Fruit fly (Drosophila melanogaster) whole organism, pupa: ENCODE measurements around the gene CG12517.

ENCODE experiments used
- CG10348 ChIP-seq: fragments of 200-800 bp; sonication (Bioruptor generic); IDR thresholded peaks from 2 replicates; pipeline ENCODE4 v1.3.6; 2022; ENCODE audit warnings: missing biosample characterization, missing genetic modification characterization
- CG12605 ChIP-seq: fragments of 200-800 bp; sonication (Bioruptor generic); IDR thresholded peaks from 2 replicates; pipeline ENCODE4 v1.3.6; 2022; ENCODE audit warnings: missing biosample characterization, missing genetic modification characterization
- CG13204 ChIP-seq: fragments of 200-800 bp; sonication (Bioruptor generic); optimal IDR thresholded peaks from 2 replicates; lab custom pipeline; 2018; ENCODE audit warnings: missing biosample characterization, mild to moderate bottlenecking, missing genetic modification characterization, moderate library complexity
- CG14655 ChIP-seq: fragments of 200-800 bp; sonication (Bioruptor generic); optimal IDR thresholded peaks from 3 replicates; lab custom pipeline; 2017; ENCODE audit warnings: mild to moderate bottlenecking, missing biosample characterization, missing genetic modification reagents, missing genetic modification characterization
- CG15710 ChIP-seq: fragments of 200-800 bp; sonication (Bioruptor generic); optimal IDR thresholded peaks from 2 replicates; lab custom pipeline; 2018; ENCODE audit warnings: missing biosample characterization, mild to moderate bottlenecking, missing genetic modification characterization, moderate library complexity
- CG17806 ChIP-seq: fragments of 200-800 bp; sonication (Bioruptor generic); optimal IDR thresholded peaks from 2 replicates; lab custom pipeline; 2018; ENCODE audit warnings: missing biosample characterization, mild to moderate bottlenecking, missing genetic modification characterization, moderate library complexity
- CG32121 ChIP-seq: fragments of 200-800 bp; sonication (Bioruptor generic); IDR thresholded peaks from 2 replicates; pipeline ENCODE4 v1.3.6; 2022; ENCODE audit warnings: missing biosample characterization, missing genetic modification characterization
- CG34367 ChIP-seq: fragments of 200-800 bp; sonication (Bioruptor generic); optimal IDR thresholded peaks from 2 replicates; lab custom pipeline; 2018; ENCODE audit warnings: missing biosample characterization, mild to moderate bottlenecking, missing genetic modification characterization
- CG4496 ChIP-seq: fragments of 200-800 bp; sonication (Bioruptor generic); IDR thresholded peaks from 3 replicates; pipeline ENCODE4 v1.3.6; 2022; ENCODE audit warnings: missing biosample characterization, missing genetic modification characterization
- CG8159 ChIP-seq: fragments of 200-800 bp; sonication (Bioruptor generic); optimal IDR thresholded peaks from 3 replicates; lab custom pipeline; 2018; ENCODE audit warnings: missing biosample characterization, mild to moderate bottlenecking, missing genetic modification characterization, moderate library complexity
- CG8301 ChIP-seq: fragments of 200-800 bp; sonication (Bioruptor generic); optimal IDR thresholded peaks from 2 replicates; lab custom pipeline; 2018; ENCODE audit warnings: missing biosample characterization, mild to moderate bottlenecking, missing genetic modification characterization
- CG9948 ChIP-seq: fragments of 200-800 bp; sonication (Bioruptor generic); optimal IDR thresholded peaks from 2 replicates; lab custom pipeline; 2018; ENCODE audit warnings: missing biosample characterization, mild to moderate bottlenecking, missing genetic modification characterization, moderate library complexity
- D1 ChIP-seq: fragments of 200-800 bp; sonication (Bioruptor generic); optimal IDR thresholded peaks from 2 replicates; lab custom pipeline; 2018; ENCODE audit warnings: missing biosample characterization, mild to moderate bottlenecking, missing genetic modification characterization, moderate library complexity
- EcR ChIP-seq: fragments of 200-800 bp; sonication (Bioruptor generic); optimal IDR thresholded peaks from 3 replicates; lab custom pipeline; 2019; ENCODE audit warnings: missing biosample characterization, missing genetic modification characterization, mild to moderate bottlenecking, moderate library complexity, missing genetic modification reagents
- Ets98B ChIP-seq: fragments of 200-800 bp; sonication (Bioruptor generic); IDR thresholded peaks from 2 replicates; pipeline ENCODE4 v1.3.6; 2022; ENCODE audit warnings: missing biosample characterization, missing genetic modification characterization
- Pif1A ChIP-seq: fragments of 200-800 bp; sonication (Bioruptor generic); optimal IDR thresholded peaks from 3 replicates; lab custom pipeline; 2016; ENCODE audit warnings: missing biosample characterization, missing genetic modification characterization
- Pif1B ChIP-seq: fragments of 200-800 bp; sonication (Bioruptor generic); optimal IDR thresholded peaks from 3 replicates; lab custom pipeline; 2016; ENCODE audit warnings: missing biosample characterization, missing genetic modification characterization
- Snoo ChIP-seq: fragments of 200-800 bp; sonication (Bioruptor generic); optimal IDR thresholded peaks from 3 replicates; lab custom pipeline; 2017; ENCODE audit warnings: missing biosample characterization, mild to moderate bottlenecking, missing genetic modification characterization, inconsistent platforms
- fd96Ca ChIP-seq: fragments of 200-800 bp; sonication (Bioruptor generic); IDR thresholded peaks from 3 replicates; pipeline ENCODE4 v1.3.6; 2022; ENCODE audit warnings: missing biosample characterization, missing genetic modification characterization
- gl ChIP-seq: fragments of 200-800 bp; sonication (Bioruptor generic); optimal IDR thresholded peaks from 2 replicates; lab custom pipeline; 2018; ENCODE audit warnings: missing biosample characterization, mild to moderate bottlenecking, missing genetic modification characterization
- rn ChIP-seq: fragments of 200-800 bp; sonication (Bioruptor generic); IDR thresholded peaks from 2 replicates; pipeline ENCODE4 v1.3.6; 2022; ENCODE audit warnings: missing biosample characterization, missing genetic modification characterization

Gene CG12517

DNA sequence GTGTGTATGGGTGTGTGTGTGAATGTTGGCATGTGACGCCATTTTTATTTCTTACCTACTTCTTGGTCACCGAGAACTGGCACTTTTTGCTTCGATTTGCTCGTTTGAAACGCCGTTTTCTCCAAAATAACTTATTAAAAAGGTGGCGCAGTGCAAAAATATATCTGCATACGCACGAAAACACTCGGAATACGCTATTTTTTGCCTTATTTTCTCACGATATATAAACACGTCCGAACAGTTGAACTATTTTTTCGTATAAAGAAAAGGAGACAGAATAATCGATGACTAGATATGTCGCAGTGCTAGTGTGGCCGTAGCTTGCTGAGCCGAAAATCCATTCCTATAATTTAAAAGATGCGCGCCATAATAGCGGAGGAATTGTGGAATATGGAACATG lies 27.6 kb upstream of the CG12517 start, which contains the start of gene CG6700:
CG6700 (minus strand) TSS at position 272 of the 400 bp plus-strand sequence.
- TF ChIP-seq Pif1B (GFP tag; lab: Kevin White, UChicago), result no peak
- TF ChIP-seq CG32121 (GFP tag; lab: Robert Waterston, UW), result no peak
- TF ChIP-seq fd96Ca (GFP tag; lab: Robert Waterston, UW), result no peak
- TF ChIP-seq CG8159 (tag; lab: Kevin White, UChicago), result no peak

DNA sequence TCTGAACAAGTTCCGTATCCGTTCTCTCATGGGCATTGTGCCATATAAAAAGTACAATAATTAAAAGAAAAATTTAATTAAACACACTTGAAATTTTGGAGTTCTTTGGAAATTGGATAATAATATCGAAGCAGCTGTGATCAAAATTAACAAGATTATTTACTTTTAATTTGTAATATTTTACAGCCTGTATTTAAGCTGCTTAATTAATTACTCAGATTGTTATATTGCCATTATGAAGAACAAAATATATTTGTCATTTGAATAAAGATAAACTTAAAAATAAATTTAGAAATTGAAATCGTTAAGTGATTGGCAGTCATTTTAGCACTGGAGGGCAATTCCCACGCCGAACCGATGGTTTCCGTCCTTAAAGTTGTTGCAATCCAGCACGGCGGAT lies 24.4 kb upstream of the CG12517 start, which contains the start of the genes CG17139 and CG17140:
CG17139 (minus strand) TSS at position 101 of the 400 bp plus-strand sequence.
CG17140 (minus strand) TSS at position 101 of the 400 bp plus-strand sequence.
- no peak for TF ChIP-seq EcR (GFP tag; lab: Kevin White, UChicago)
- TF ChIP-seq fd96Ca (GFP tag; lab: Robert Waterston, UW), result no peak
- no peak for TF ChIP-seq CG17806
- TF ChIP-seq CG34367 (tag; lab: Kevin White, UChicago), result no peak

- no peak for TF ChIP-seq CG10348
- no peak for TF ChIP-seq CG34367 (tag; lab: Kevin White, UChicago)
- TF ChIP-seq CG8159 (tag; lab: Kevin White, UChicago), result no peak
- TF ChIP-seq CG12605 (GFP tag; lab: Robert Waterston, UW), result no peak
- TF ChIP-seq D1 (tag; lab: Kevin White, UChicago), result no peak
- TF ChIP-seq CG13204 (GFP tag; lab: Kevin White, UChicago), result no peak
- TF ChIP-seq CG8301 (tag; lab: Kevin White, UChicago), result no peak
- TF ChIP-seq Ets98B (GFP tag; lab: Robert Waterston, UW), result no peak
- TF ChIP-seq CG32121 (GFP tag; lab: Robert Waterston, UW), result no peak
- TF ChIP-seq gl, result no peak
- no peak for TF ChIP-seq rn
- no peak for TF ChIP-seq CG14655 (GFP tag; lab: Kevin White, UChicago)
- TF ChIP-seq fd96Ca (GFP tag; lab: Robert Waterston, UW), result no peak
- TF ChIP-seq CG17806, result no peak
- TF ChIP-seq Pif1B (GFP tag; lab: Kevin White, UChicago), result no peak
- no peak for TF ChIP-seq Pif1A (GFP tag; lab: Kevin White, UChicago)
- TF ChIP-seq CG15710, result no peak
- TF ChIP-seq EcR (GFP tag; lab: Kevin White, UChicago), result no peak
- no peak for TF ChIP-seq CG9948 (tag; lab: Kevin White, UChicago)
Measured at dm6 chr2L:10846944-10847343, 23.0 kb upstream of the CG12517 start, which contains the start of gene Porin2. TSS of gene Porin2 (minus strand) at chr2L:10847044.

dm6 chr2L:10849511-10850191 lies 20.3 kb upstream of the CG12517 start, which contains the start of gene SmydA-3:
TSS of gene SmydA-3 (plus strand) at chr2L:10850141.
- peak; percentile 70 for TF ChIP-seq fd96Ca (GFP tag; lab: Robert Waterston, UW)
- peak; percentile 73 for TF ChIP-seq CG32121 (GFP tag; lab: Robert Waterston, UW)
- TF ChIP-seq CG17806, result peak; percentile 7
- peak; percentile 5 for TF ChIP-seq CG8159 (tag; lab: Kevin White, UChicago)
- no peak for TF ChIP-seq CG14655 (GFP tag; lab: Kevin White, UChicago)
- no peak for TF ChIP-seq CG13204 (GFP tag; lab: Kevin White, UChicago)
- TF ChIP-seq EcR (GFP tag; lab: Kevin White, UChicago), result no peak
- peak; percentile 73 for TF ChIP-seq CG12605 (GFP tag; lab: Robert Waterston, UW)
- TF ChIP-seq Pif1A (GFP tag; lab: Kevin White, UChicago), result no peak
- TF ChIP-seq D1 (tag; lab: Kevin White, UChicago), result no peak
- TF ChIP-seq rn, result peak; percentile 40; the same call in 1 of the 2 replicates
- TF ChIP-seq Ets98B (GFP tag; lab: Robert Waterston, UW), result peak; percentile 82
- TF ChIP-seq CG15710, result peak; percentile 14
- TF ChIP-seq CG4496, result peak; percentile 82
- peak; percentile 68 for TF ChIP-seq CG8301 (tag; lab: Kevin White, UChicago)

DNA sequence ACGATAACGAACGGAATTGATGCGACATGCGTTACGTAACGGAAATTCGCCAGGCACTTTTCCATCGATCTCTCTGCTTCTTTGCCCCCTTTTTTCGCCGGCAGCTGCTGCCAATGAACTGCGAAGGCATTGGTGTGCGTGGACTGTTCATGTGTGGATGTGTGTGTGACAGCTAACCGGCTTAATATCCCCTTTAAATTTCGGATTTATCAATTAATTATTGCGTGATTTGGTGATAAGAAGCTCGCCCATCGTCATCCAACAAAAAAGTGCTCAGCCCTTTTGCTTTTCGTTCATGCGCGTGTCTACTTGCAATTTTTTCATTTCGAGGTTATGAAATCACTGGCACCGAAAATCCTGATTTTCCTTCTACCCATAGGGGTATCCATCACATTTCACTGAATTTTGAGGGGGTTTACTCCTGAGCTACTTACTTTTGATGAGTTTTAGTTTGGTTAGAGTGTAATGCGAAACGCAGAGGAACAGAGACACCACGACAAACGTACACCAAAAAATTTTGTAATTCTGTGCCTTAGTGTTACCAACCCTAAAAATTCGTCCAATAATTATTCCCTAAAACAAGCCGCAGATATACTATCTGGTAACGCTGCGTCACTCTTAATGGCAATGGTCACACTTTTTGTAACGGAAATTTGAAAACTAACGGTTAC lies 19.5 kb upstream of the CG12517 start, which contains the start of gene porin:
porin (minus strand) TSS at position 529 of the 671 bp plus-strand sequence.
- TF ChIP-seq EcR (GFP tag; lab: Kevin White, UChicago), result peak; percentile 95
- TF ChIP-seq Ets98B (GFP tag; lab: Robert Waterston, UW), result 0 out of 2 replicates have a peak, but pooled peaks have one; percentile 11
- no peak for TF ChIP-seq Snoo (tag; lab: Kevin White, UChicago)

DNA sequence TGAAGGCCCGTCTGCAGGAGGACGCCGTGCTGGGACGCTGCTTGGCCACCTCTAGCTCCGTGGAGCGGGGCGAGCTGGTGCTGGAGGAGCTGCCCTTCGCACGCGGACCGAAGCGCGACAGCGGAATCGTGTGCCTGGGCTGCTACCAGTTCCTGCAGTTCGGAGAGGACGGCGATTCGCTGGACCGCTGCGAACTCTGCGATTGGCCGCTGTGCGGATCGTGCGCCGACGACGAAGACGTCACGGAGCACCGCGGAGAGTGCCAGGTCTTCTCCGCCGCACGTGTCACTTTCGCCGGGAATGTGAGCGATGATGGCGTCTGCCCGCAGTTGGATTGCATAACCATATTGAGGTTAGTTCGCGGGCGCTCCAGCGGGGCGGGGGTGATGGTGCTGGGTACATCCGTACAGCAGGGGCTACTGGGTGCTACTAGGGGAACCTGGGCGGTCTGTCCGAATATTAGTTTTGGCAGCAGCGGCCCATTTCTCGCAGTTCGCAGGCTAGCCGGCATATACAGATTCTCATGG lies 18.6 kb upstream of the CG12517 start:
- TF ChIP-seq CG32121 (GFP tag; lab: Robert Waterston, UW) (peak; percentile 45; the same call in 1 of the 2 replicates), CG14655 (GFP tag; lab: Kevin White, UChicago) (no peak), CG10348 (no peak), CG17806 (no peak), CG4496 (peak; percentile 17; the same call in 1 of the 3 replicates)
- TF ChIP-seq, all 21 proteins: peak for 2
